Worm (Caenorhabditis elegans) whole organism, L4 larva: ENCODE measurements around the gene C26B9.6.
A peak's percentile ranks its signal among the peaks of the same experiment; 100 is the strongest.

ENCODE experiments used
- ceh-28 ChIP-seq: fragments of 150-350 bp; optimal IDR thresholded peaks from 2 replicates; lab custom pipeline; 2014; ENCODE audit warnings: missing biosample characterization, missing genetic modification reagents, missing genetic modification characterization
- egl-27 ChIP-seq: sonication (generic microtip); optimal IDR thresholded peaks from 3 replicates; lab custom pipeline; 2017; ENCODE audit warnings: missing biosample characterization, missing genetic modification reagents, missing genetic modification characterization
- lir-3 ChIP-seq: sonication (generic microtip); optimal IDR thresholded peaks from 2 replicates; lab custom pipeline; 2016; ENCODE audit warnings: mild to moderate bottlenecking, missing genetic modification characterization, missing compliant biosample characterization
- mdl-1 ChIP-seq, 2 experiments: fragments of 150-350 bp in 1 of 2; sonication (generic microtip) in 1 of 2; optimal IDR thresholded peaks; 2 replicates each; lab custom pipeline; 2014 to 2017; ENCODE audit warnings: missing biosample characterization in 2 of 2, missing genetic modification characterization in 2 of 2
- nhr-25 ChIP-seq: sonication (generic microtip); optimal IDR thresholded peaks from 2 replicates; lab custom pipeline; 2017; ENCODE audit warnings: missing genetic modification characterization, mild to moderate bottlenecking, missing compliant biosample characterization, antibody characterized with exemption, moderate library complexity, borderline replicate concordance; ENCODE audit not compliant: insufficient read depth
- nhr-77 ChIP-seq: fragments of 150-350 bp; optimal IDR thresholded peaks from 2 replicates; lab custom pipeline; 2014; ENCODE audit warnings: missing biosample characterization, missing genetic modification characterization
- pha-4 ChIP-seq, 2 experiments: fragments of 150-350 bp in 1 of 2; fragments of 200-800 bp in 1 of 2; sonication (Bioruptor generic) in 1 of 2; IDR thresholded peaks in 1 of 2; optimal IDR thresholded peaks in 1 of 2; 2 replicates each; pipeline versions ENCODE4 v1.3.6 to Lab custom; 2014 to 2022; ENCODE audit warnings: missing genetic modification characterization in 2 of 2, missing genetic modification reagents in 2 of 2, missing biosample characterization in 1 of 2, missing compliant biosample characterization in 1 of 2
- snpc-4 ChIP-seq: fragments of 150-350 bp; optimal IDR thresholded peaks from 2 replicates; lab custom pipeline; 2014; ENCODE audit warnings: missing biosample characterization, missing genetic modification characterization
- unc-39 ChIP-seq: sonication (generic microtip); optimal IDR thresholded peaks from 2 replicates; lab custom pipeline; 2017; ENCODE audit warnings: missing biosample characterization, missing genetic modification characterization
- ztf-11 ChIP-seq: fragments of 150-350 bp; optimal IDR thresholded peaks from 2 replicates; lab custom pipeline; 2014; ENCODE audit warnings: missing biosample characterization, missing genetic modification characterization

DNA sequence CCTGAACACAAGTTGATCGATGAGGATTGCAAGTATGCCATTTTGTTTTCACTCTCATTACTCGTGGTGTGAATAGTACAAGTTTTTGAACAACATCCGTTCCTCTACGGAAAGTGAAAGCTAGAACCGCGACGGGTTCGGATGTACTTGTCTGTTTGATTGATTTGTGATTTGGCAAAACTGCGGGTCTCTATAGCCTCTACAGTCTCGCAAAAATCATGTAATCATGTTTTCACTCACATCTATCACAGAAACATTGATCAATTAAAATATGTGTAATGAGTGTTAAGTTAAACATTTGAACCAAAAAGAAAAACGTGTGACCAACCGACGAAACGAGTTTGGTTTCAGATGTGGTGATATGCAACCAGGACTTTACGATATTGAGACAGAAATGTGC, 4.1 kb upstream of the C26B9.6 start:
- TF ChIP-seq snpc-4 (no peak), unc-39 (tag; lab: Kevin White, UChicago) (no peak), nhr-77 (no peak), nhr-25 (tag; lab: Kevin White, UChicago) (no peak), ztf-11 (tag; lab: Kevin White, UChicago) (no peak), lir-3 (no peak), ceh-28 (tag; lab: Kevin White, UChicago) (no peak), mdl-1 (tag; optimal IDR thresholded peaks at IDR 0.05; lab: Kevin White, UChicago) (peak in 1 of 2 experiments; percentile 71), egl-27 (no peak), pha-4 (GFP tag; IDR thresholded peaks at IDR 0.05; lab: Robert Waterston, UW) (no peak), pha-4 (tag; optimal IDR thresholded peaks at IDR 0.05; lab: Kevin White, UChicago) (no peak)
